Fruit fly (Drosophila melanogaster) whole organism, wandering third instar larva: ENCODE data around the gene CG42866.
A peak's percentile ranks its signal among the peaks of the same experiment; 100 is the strongest.

Experiments used
- Abd-B ChIP-seq: fragments of >200 bp; optimal IDR thresholded peaks from 2 replicates; lab custom pipeline; 2017; ENCODE audit warnings: missing biosample characterization, missing genetic modification characterization
- CG32264 ChIP-seq: fragments of 200-800 bp; sonication (Bioruptor generic); optimal IDR thresholded peaks from 2 replicates; lab custom pipeline; 2016; ENCODE audit warnings: missing biosample characterization, missing genetic modification characterization
- CrebA ChIP-seq: fragments of 200-800 bp; sonication (Bioruptor generic); optimal IDR thresholded peaks from 2 replicates; lab custom pipeline; 2016; ENCODE audit warnings: missing biosample characterization, mild to moderate bottlenecking, missing genetic modification characterization, borderline replicate concordance
- Dfd ChIP-seq: fragments of >200 bp; optimal IDR thresholded peaks from 2 replicates; lab custom pipeline; 2017; ENCODE audit warnings: missing biosample characterization, missing genetic modification characterization
- Dif ChIP-seq: fragments of 200-275, 200-300 bp; sonication (Bioruptor generic); optimal IDR thresholded peaks from 2 replicates; lab custom pipeline; 2018; ENCODE audit warnings: missing biosample characterization, missing genetic modification characterization; ENCODE audit not compliant: partially characterized antibody
- GATAd ChIP-seq: sonication (Bioruptor generic); optimal IDR thresholded peaks from 2 replicates; lab custom pipeline; 2016; ENCODE audit warnings: missing biosample characterization, missing genetic modification characterization
- HLH106 ChIP-seq: fragments of 200-800 bp; optimal IDR thresholded peaks from 3 replicates; lab custom pipeline; 2019; ENCODE audit warnings: missing biosample characterization, mild to moderate bottlenecking, missing genetic modification characterization, moderate library complexity
- Hnf4 ChIP-seq: fragments of 200-800 bp; sonication (Bioruptor generic); optimal IDR thresholded peaks from 2 replicates; lab custom pipeline; 2016; ENCODE audit warnings: missing biosample characterization, mild to moderate bottlenecking, missing genetic modification characterization
- Jra ChIP-seq: sonication (Bioruptor generic); optimal IDR thresholded peaks from 2 replicates; lab custom pipeline; 2016; ENCODE audit warnings: missing biosample characterization, missing genetic modification characterization
- Mio ChIP-seq: sonication (Bioruptor generic); optimal IDR thresholded peaks from 2 replicates; lab custom pipeline; 2016; ENCODE audit warnings: missing biosample characterization, missing genetic modification characterization
- Myc ChIP-seq: fragments of >200 bp; optimal IDR thresholded peaks from 2 replicates; lab custom pipeline; 2017
- N ChIP-seq: fragments of >200 bp; optimal IDR thresholded peaks from 2 replicates; lab custom pipeline; 2018; ENCODE audit warnings: missing biosample characterization, missing external identifiers, missing genetic modification characterization
- OdsH ChIP-seq: fragments of 200-800 bp; sonication (Bioruptor generic); optimal IDR thresholded peaks from 2 replicates; lab custom pipeline; 2016; ENCODE audit warnings: missing biosample characterization, mild to moderate bottlenecking, missing genetic modification characterization
- Rel ChIP-seq, 2 experiments: fragments of 200-800 bp; sonication (Bioruptor generic) in 1 of 2; optimal IDR thresholded peaks; 2 replicates in 1 of 2; 3 replicates in 1 of 2; lab custom pipeline; 2016 to 2019; ENCODE audit warnings: mild to moderate bottlenecking in 2 of 2, missing biosample characterization in 2 of 2, missing genetic modification characterization in 2 of 2, moderate library complexity in 1 of 2
- Sp1 ChIP-seq: fragments of 200-800 bp; sonication (Bioruptor generic); optimal IDR thresholded peaks from 3 replicates; lab custom pipeline; 2019; ENCODE audit warnings: missing biosample characterization, mild to moderate bottlenecking, missing genetic modification characterization, moderate library complexity
- Vsx2 ChIP-seq: fragments of 200-300, 225-300 bp; sonication (Bioruptor generic); optimal IDR thresholded peaks from 2 replicates; lab custom pipeline; 2018; ENCODE audit warnings: missing biosample characterization, missing genetic modification characterization; ENCODE audit not compliant: partially characterized antibody
- brk ChIP-seq: fragments of 200-800 bp; sonication (Bioruptor generic); optimal IDR thresholded peaks from 2 replicates; lab custom pipeline; 2016; ENCODE audit warnings: missing biosample characterization, mild to moderate bottlenecking, missing genetic modification characterization
- dl ChIP-seq, 2 experiments: fragments of 175-275, 200-275 bp in 1 of 2; fragments of 200-275 bp in 1 of 2; sonication (Bioruptor generic); optimal IDR thresholded peaks; lab custom pipeline; 2018; ENCODE audit warnings: mild to moderate bottlenecking in 2 of 2, missing biosample characterization in 2 of 2, missing genetic modification characterization in 2 of 2, moderate library complexity in 2 of 2; ENCODE audit not compliant: partially characterized antibody in 2 of 2, insufficient read depth in 1 of 2
- dmrt93B ChIP-seq: fragments of 200-800 bp; sonication (Bioruptor generic); optimal IDR thresholded peaks from 2 replicates; lab custom pipeline; 2018; ENCODE audit warnings: missing biosample characterization, mild to moderate bottlenecking, missing genetic modification characterization
- dsf ChIP-seq: sonication (Bioruptor generic); optimal IDR thresholded peaks from 2 replicates; lab custom pipeline; 2016; ENCODE audit warnings: missing biosample characterization, missing genetic modification characterization, borderline replicate concordance
- ey ChIP-seq: fragments of 200-800 bp; sonication (Bioruptor generic); optimal IDR thresholded peaks from 2 replicates; lab custom pipeline; 2016; ENCODE audit warnings: missing biosample characterization, missing genetic modification characterization
- foxo ChIP-seq, 2 experiments: fragments of 200-800 bp; sonication (Bioruptor generic); optimal IDR thresholded peaks; 2 replicates in 1 of 2; 3 replicates in 1 of 2; lab custom pipeline; 2016 to 2017; ENCODE audit warnings: missing biosample characterization in 2 of 2, missing genetic modification characterization in 2 of 2
- fru ChIP-seq: fragments of 200-800 bp; sonication (Bioruptor generic); optimal IDR thresholded peaks from 3 replicates; lab custom pipeline; 2016; ENCODE audit warnings: missing biosample characterization, mild to moderate bottlenecking, missing genetic modification characterization
- h ChIP-seq: fragments of 200-800 bp; sonication (Bioruptor generic); optimal IDR thresholded peaks from 3 replicates; lab custom pipeline; 2016; ENCODE audit warnings: missing biosample characterization, mild to moderate bottlenecking, missing genetic modification characterization
- jim ChIP-seq: fragments of 175-275, 200-325 bp; sonication (Bioruptor generic); optimal IDR thresholded peaks from 2 replicates; lab custom pipeline; 2016; ENCODE audit warnings: missing biosample characterization, mild to moderate bottlenecking, missing genetic modification characterization
- lola ChIP-seq: fragments of >200 bp; optimal IDR thresholded peaks from 2 replicates; lab custom pipeline; 2017; ENCODE audit warnings: missing biosample characterization, missing genetic modification characterization
- pan ChIP-seq: fragments of >200 bp; optimal IDR thresholded peaks from 2 replicates; lab custom pipeline; 2017
- psq ChIP-seq: fragments of 200-800 bp; sonication (Bioruptor generic); optimal IDR thresholded peaks from 3 replicates; lab custom pipeline; 2017; ENCODE audit warnings: missing biosample characterization, mild to moderate bottlenecking, missing genetic modification characterization, moderate library complexity
- rgr ChIP-seq: fragments of 200-800 bp; sonication (Bioruptor generic); optimal IDR thresholded peaks from 3 replicates; lab custom pipeline; 2016; ENCODE audit warnings: missing biosample characterization, mild to moderate bottlenecking, missing genetic modification characterization
- sage ChIP-seq: fragments of 200-800 bp; sonication (Bioruptor generic); optimal IDR thresholded peaks from 2 replicates; lab custom pipeline; 2016; ENCODE audit warnings: missing biosample characterization, mild to moderate bottlenecking, missing genetic modification characterization
- sv ChIP-seq: fragments of 200-800 bp; sonication (Bioruptor generic); optimal IDR thresholded peaks from 3 replicates; lab custom pipeline; 2016; ENCODE audit warnings: missing biosample characterization, missing genetic modification characterization
- tai ChIP-seq: sonication (Bioruptor generic); optimal IDR thresholded peaks from 2 replicates; lab custom pipeline; 2016; ENCODE audit warnings: missing biosample characterization, missing genetic modification characterization
- usp ChIP-seq: fragments of >200 bp; optimal IDR thresholded peaks from 2 replicates; lab custom pipeline; 2017; ENCODE audit warnings: missing biosample characterization, missing genetic modification characterization
- woc ChIP-seq: sonication (Bioruptor generic); optimal IDR thresholded peaks from 2 replicates; lab custom pipeline; 2016; ENCODE audit warnings: missing biosample characterization, mild to moderate bottlenecking, missing genetic modification characterization

Gene CG42866

dm6 chr2L:19932523-19932922, 29.0 kb downstream of the CG42866 start:
- no peak for TF ChIP-seq dl (GFP tag; optimal IDR thresholded peaks at IDR 0.05; lab: Kevin White, UChicago; ENCODE audit: insufficient read depth in 1 of 2, partially characterized antibody in 2 of 2)
- no peak for TF ChIP-seq sv (GFP tag; lab: Kevin White, UChicago)
- no peak for TF ChIP-seq Hnf4 (GFP tag; lab: Kevin White, UChicago)
- TF ChIP-seq N (GFP tag; lab: Kevin White, UChicago): no peak
- TF ChIP-seq woc: no peak
- no peak for TF ChIP-seq Abd-B (GFP tag; lab: Kevin White, UChicago)
- TF ChIP-seq fru (GFP tag; lab: Kevin White, UChicago): no peak
- no peak for TF ChIP-seq tai (GFP tag; lab: Kevin White, UChicago)
- no peak for TF ChIP-seq HLH106 (tag; lab: Kevin White, UChicago)
- TF ChIP-seq OdsH (GFP tag; lab: Kevin White, UChicago): no peak
- no peak for TF ChIP-seq dmrt93B (GFP tag; lab: Kevin White, UChicago)
- TF ChIP-seq lola (GFP tag; lab: Kevin White, UChicago): no peak
- TF ChIP-seq Sp1 (GFP tag; lab: Kevin White, UChicago): no peak
- no peak for TF ChIP-seq dsf (GFP tag; lab: Kevin White, UChicago)
- no peak for TF ChIP-seq psq
- TF ChIP-seq usp (GFP tag; lab: Kevin White, UChicago): no peak

- TF ChIP-seq CrebA (GFP tag; lab: Kevin White, UChicago) (no peak), Dfd (GFP tag; lab: Kevin White, UChicago) (no peak), h (GFP tag; lab: Kevin White, UChicago) (peak; percentile 1), sage (GFP tag; lab: Kevin White, UChicago) (no peak), ey (GFP tag; lab: Kevin White, UChicago) (no peak), dl (GFP tag; optimal IDR thresholded peaks at IDR 0.05; lab: Kevin White, UChicago; ENCODE audit: insufficient read depth in 1 of 2, partially characterized antibody in 2 of 2) (no peak), rgr (GFP tag; lab: Kevin White, UChicago) (no peak), psq (no peak), Hnf4 (GFP tag; lab: Kevin White, UChicago) (no peak), Myc (lab: Kevin White, UChicago) (no peak), foxo (GFP tag; optimal IDR thresholded peaks at IDR 0.05; lab: Kevin White, UChicago) (peak in 1 of 2 experiments; percentile 9)
These were observed 31.4 kb downstream of the CG42866 start for dm6 chr2L:19930102-19930501.

dm6 chr2L:19923786-19924185, 37.7 kb downstream of the CG42866 start:
- TF ChIP-seq GATAd (no peak), foxo (GFP tag; optimal IDR thresholded peaks at IDR 0.05; lab: Kevin White, UChicago) (no peak), woc (no peak), Mio (GFP tag; lab: Kevin White, UChicago) (no peak), tai (GFP tag; lab: Kevin White, UChicago) (no peak), Rel (GFP tag; optimal IDR thresholded peaks at IDR 0.05; lab: Kevin White, UChicago) (no peak), Rel (tag; optimal IDR thresholded peaks at IDR 0.05; lab: Kevin White, UChicago) (no peak), ey (GFP tag; lab: Kevin White, UChicago) (no peak), dl (GFP tag; optimal IDR thresholded peaks at IDR 0.05; lab: Kevin White, UChicago; ENCODE audit: insufficient read depth in 1 of 2, partially characterized antibody in 2 of 2) (no peak), Jra (GFP tag; lab: Kevin White, UChicago) (no peak), Dif (GFP tag; lab: Kevin White, UChicago) (no peak)

- TF ChIP-seq jim (GFP tag; lab: Kevin White, UChicago): no peak
These were observed 43.6 kb downstream of the CG42866 start for dm6 chr2L:19917860-19918259.

- no peak for TF ChIP-seq brk (GFP tag; lab: Kevin White, UChicago)
- no peak for TF ChIP-seq Mio (GFP tag; lab: Kevin White, UChicago)
- TF ChIP-seq h (GFP tag; lab: Kevin White, UChicago): no peak
- no peak for TF ChIP-seq CrebA (GFP tag; lab: Kevin White, UChicago)
- no peak for TF ChIP-seq CG32264 (GFP tag; lab: Kevin White, UChicago)
- no peak for TF ChIP-seq foxo (GFP tag; optimal IDR thresholded peaks at IDR 0.05; lab: Kevin White, UChicago)
- no peak for TF ChIP-seq Vsx2 (GFP tag; lab: Kevin White, UChicago)
- no peak for TF ChIP-seq fru (GFP tag; lab: Kevin White, UChicago)
- no peak for TF ChIP-seq dl (GFP tag; optimal IDR thresholded peaks at IDR 0.05; lab: Kevin White, UChicago; ENCODE audit: insufficient read depth in 1 of 2, partially characterized antibody in 2 of 2)
- TF ChIP-seq GATAd: no peak
- TF ChIP-seq lola (GFP tag; lab: Kevin White, UChicago): no peak
- no peak for TF ChIP-seq pan (lab: Kevin White, UChicago)
- TF ChIP-seq usp (GFP tag; lab: Kevin White, UChicago): no peak
- TF ChIP-seq psq: no peak
- no peak for TF ChIP-seq Abd-B (GFP tag; lab: Kevin White, UChicago)
- TF ChIP-seq Jra (GFP tag; lab: Kevin White, UChicago): no peak
- TF ChIP-seq dsf (GFP tag; lab: Kevin White, UChicago): no peak
- TF ChIP-seq sv (GFP tag; lab: Kevin White, UChicago): no peak
These were observed 44.5 kb downstream of the CG42866 start for dm6 chr2L:19916982-19917381.
